Worm (Caenorhabditis elegans) whole organism, late embryonic: ENCODE measurements around the gene Y48A6B.14.

Experiments
- C08G9.2 ChIP-seq: sonication (generic microtip); optimal IDR thresholded peaks from 2 replicates; lab custom pipeline; 2016; ENCODE audit warnings: mild to moderate bottlenecking, missing genetic modification characterization, moderate library complexity, missing compliant biosample characterization
- K02D7.2 ChIP-seq: sonication (generic microtip); optimal IDR thresholded peaks from 2 replicates; lab custom pipeline; 2017; ENCODE audit warnings: mild to moderate bottlenecking, missing genetic modification characterization, missing compliant biosample characterization
- K09A11.1 ChIP-seq: sonication (generic microtip); optimal IDR thresholded peaks from 2 replicates; lab custom pipeline; 2017; ENCODE audit warnings: antibody characterized with exemption, mild to moderate bottlenecking, missing genetic modification characterization, missing compliant biosample characterization; ENCODE audit not compliant: insufficient read depth
- T23F11.4 ChIP-seq: fragments of 200-800 bp; sonication (Bioruptor generic); optimal IDR thresholded peaks from 2 replicates; lab custom pipeline; 2018; ENCODE audit warnings: mild to moderate bottlenecking, missing genetic modification characterization, missing compliant biosample characterization
- ceh-14 ChIP-seq: sonication (generic microtip); optimal IDR thresholded peaks from 2 replicates; lab custom pipeline; 2016; ENCODE audit warnings: missing genotype, missing genetic modification characterization, missing compliant biosample characterization
- ceh-19 ChIP-seq: fragments of 200-800 bp; sonication (Bioruptor generic); optimal IDR thresholded peaks from 2 replicates; lab custom pipeline; 2018; ENCODE audit warnings: mild to moderate bottlenecking, missing genetic modification characterization, missing compliant biosample characterization
- ceh-2 ChIP-seq: sonication (generic microtip); optimal IDR thresholded peaks from 2 replicates; lab custom pipeline; 2016; ENCODE audit warnings: missing genotype, missing genetic modification characterization, missing compliant biosample characterization
- ceh-22 ChIP-seq: sonication (generic microtip); optimal IDR thresholded peaks from 2 replicates; lab custom pipeline; 2017; ENCODE audit warnings: missing biosample characterization, missing genetic modification characterization
- ceh-30 ChIP-seq: fragments of 150-350 bp; optimal IDR thresholded peaks from 2 replicates; lab custom pipeline; 2014; ENCODE audit warnings: missing biosample characterization, missing genetic modification characterization
- ceh-31 ChIP-seq: sonication (generic microtip); optimal IDR thresholded peaks from 2 replicates; lab custom pipeline; 2016; ENCODE audit warnings: missing genetic modification characterization, missing compliant biosample characterization
- ceh-34 ChIP-seq: sonication (generic microtip); optimal IDR thresholded peaks from 2 replicates; lab custom pipeline; 2016; ENCODE audit warnings: mild to moderate bottlenecking, missing genetic modification characterization, missing compliant biosample characterization
- ceh-45 ChIP-seq: fragments of 200-800 bp; sonication (Bioruptor generic); IDR thresholded peaks from 2 replicates; pipeline ENCODE4 v1.3.6; 2022; ENCODE audit warnings: missing genetic modification reagents, missing genetic modification characterization, missing compliant biosample characterization
- ceh-48 ChIP-seq: sonication (generic microtip); optimal IDR thresholded peaks from 2 replicates; lab custom pipeline; 2016; ENCODE audit warnings: missing genetic modification characterization, inconsistent platforms, missing compliant biosample characterization
- ceh-6 ChIP-seq: fragments of 200-800 bp; sonication (Bioruptor generic); optimal IDR thresholded peaks from 2 replicates; lab custom pipeline; 2018; ENCODE audit warnings: mild to moderate bottlenecking, missing genetic modification characterization, missing compliant biosample characterization
- ceh-9 ChIP-seq: sonication (generic microtip); optimal IDR thresholded peaks from 2 replicates; lab custom pipeline; 2016; ENCODE audit warnings: mild to moderate bottlenecking, missing genetic modification characterization, inconsistent platforms, missing compliant biosample characterization
- dmd-4 ChIP-seq: sonication (generic microtip); optimal IDR thresholded peaks from 2 replicates; lab custom pipeline; 2016; ENCODE audit warnings: borderline replicate concordance, missing genetic modification characterization, missing compliant biosample characterization
- elt-2 ChIP-seq: sonication (generic microtip); optimal IDR thresholded peaks from 2 replicates; lab custom pipeline; 2016; ENCODE audit warnings: missing genetic modification reagents, missing genetic modification characterization, missing compliant biosample characterization
- eyg-1 ChIP-seq: sonication (generic microtip); optimal IDR thresholded peaks from 2 replicates; lab custom pipeline; 2016; ENCODE audit warnings: missing genotype, missing genetic modification characterization, missing compliant biosample characterization
- fax-1 ChIP-seq: sonication (generic microtip); optimal IDR thresholded peaks from 2 replicates; lab custom pipeline; 2016; ENCODE audit warnings: missing genotype, missing genetic modification characterization, missing compliant biosample characterization
- hlh-13 ChIP-seq: fragments of 200-800 bp; sonication (Bioruptor generic); optimal IDR thresholded peaks from 2 replicates; lab custom pipeline; 2018; ENCODE audit warnings: mild to moderate bottlenecking, missing genetic modification characterization, missing compliant biosample characterization
- hlh-15 ChIP-seq: sonication (generic microtip); optimal IDR thresholded peaks from 2 replicates; lab custom pipeline; 2016; ENCODE audit warnings: missing genetic modification characterization, missing compliant biosample characterization
- hlh-30 ChIP-seq: sonication (generic microtip); optimal IDR thresholded peaks from 2 replicates; lab custom pipeline; 2017; ENCODE audit warnings: antibody characterized with exemption, missing genetic modification characterization, missing compliant biosample characterization; ENCODE audit not compliant: insufficient read depth
- hlh-6 ChIP-seq: sonication (generic microtip); optimal IDR thresholded peaks from 2 replicates; lab custom pipeline; 2016; ENCODE audit warnings: missing genotype, missing genetic modification characterization, missing compliant biosample characterization
- lim-6 ChIP-seq: sonication (generic microtip); optimal IDR thresholded peaks from 2 replicates; lab custom pipeline; 2016; ENCODE audit warnings: missing genetic modification characterization, missing compliant biosample characterization
- madf-2 ChIP-seq: sonication (generic microtip); optimal IDR thresholded peaks from 2 replicates; lab custom pipeline; 2017; ENCODE audit warnings: missing genetic modification characterization, missing compliant biosample characterization
- mec-3 ChIP-seq: sonication (generic microtip); optimal IDR thresholded peaks from 2 replicates; lab custom pipeline; 2016; ENCODE audit warnings: borderline replicate concordance, missing genetic modification characterization, missing compliant biosample characterization
- nhr-11 ChIP-seq: fragments of 150-350 bp; optimal IDR thresholded peaks from 2 replicates; lab custom pipeline; 2014; ENCODE audit warnings: missing biosample characterization, missing genetic modification characterization
- nhr-232 ChIP-seq: sonication (generic microtip); optimal IDR thresholded peaks from 2 replicates; lab custom pipeline; 2016; ENCODE audit warnings: missing genetic modification characterization, missing compliant biosample characterization
- odd-2 ChIP-seq: sonication (generic microtip); optimal IDR thresholded peaks from 2 replicates; lab custom pipeline; 2017; ENCODE audit warnings: antibody characterized with exemption, mild to moderate bottlenecking, missing genetic modification characterization, missing compliant biosample characterization
- pat-9 ChIP-seq: fragments of 200-800 bp; sonication (Bioruptor generic); optimal IDR thresholded peaks from 2 replicates; lab custom pipeline; 2018; ENCODE audit warnings: mild to moderate bottlenecking, missing genetic modification characterization, moderate library complexity, missing compliant biosample characterization
- pha-2 ChIP-seq: sonication (generic microtip); optimal IDR thresholded peaks from 2 replicates; lab custom pipeline; 2017; ENCODE audit warnings: mild to moderate bottlenecking, missing genetic modification characterization, missing compliant biosample characterization
- pha-4 ChIP-seq: fragments of 150-350 bp; optimal IDR thresholded peaks from 2 replicates; lab custom pipeline; 2018; ENCODE audit warnings: missing biosample characterization, missing genetic modification reagents, missing genetic modification characterization
- pqm-1 ChIP-seq: sonication (generic microtip); optimal IDR thresholded peaks from 2 replicates; lab custom pipeline; 2016; ENCODE audit warnings: missing genetic modification characterization, missing compliant biosample characterization
- pros-1 ChIP-seq: fragments of 150-350 bp; optimal IDR thresholded peaks from 2 replicates; lab custom pipeline; 2014; ENCODE audit warnings: missing biosample characterization, missing genetic modification reagents, missing genetic modification characterization
- ref-2 ChIP-seq: sonication (generic microtip); optimal IDR thresholded peaks from 2 replicates; lab custom pipeline; 2016; ENCODE audit warnings: missing genetic modification characterization, missing compliant biosample characterization
- sdc-2 ChIP-seq: sonication (generic microtip); optimal IDR thresholded peaks from 2 replicates; lab custom pipeline; 2016; ENCODE audit warnings: missing genotype, missing genetic modification characterization, missing compliant biosample characterization
- syd-9 ChIP-seq: sonication (generic microtip); optimal IDR thresholded peaks from 2 replicates; lab custom pipeline; 2016; ENCODE audit warnings: mild to moderate bottlenecking, missing genetic modification characterization, moderate library complexity, missing compliant biosample characterization
- tbx-7 ChIP-seq: sonication (generic microtip); optimal IDR thresholded peaks from 2 replicates; lab custom pipeline; 2016; ENCODE audit warnings: missing genotype, missing genetic modification characterization, missing compliant biosample characterization
- ttx-3 ChIP-seq: sonication (generic microtip); optimal IDR thresholded peaks from 2 replicates; lab custom pipeline; 2016; ENCODE audit warnings: missing genetic modification reagents, missing genetic modification characterization, missing compliant biosample characterization
- unc-55 ChIP-seq: sonication (generic microtip); optimal IDR thresholded peaks from 2 replicates; lab custom pipeline; 2017; ENCODE audit warnings: missing biosample characterization, missing genetic modification reagents, missing genetic modification characterization
- unc-86 ChIP-seq: sonication (generic microtip); optimal IDR thresholded peaks from 2 replicates; lab custom pipeline; 2016; ENCODE audit warnings: missing genetic modification characterization, missing compliant biosample characterization

Gene Y48A6B.14

ce11 chrIII:11031309-11031708 lies at the start of gene Y48A6B.14:
Gene Y48A6B.14 (plus strand): TSS chrIII:11031609.
- TF ChIP-seq ceh-31 (tag; lab: Kevin White, UChicago) (no peak), K09A11.1 (tag; lab: Kevin White, UChicago) (no peak), ref-2 (tag; lab: Kevin White, UChicago) (no peak)

- TF ChIP-seq ref-2 (tag; lab: Kevin White, UChicago) (no peak), nhr-232 (no peak), ttx-3 (no peak), pqm-1 (tag; lab: Kevin White, UChicago) (no peak), dmd-4 (tag; lab: Kevin White, UChicago) (no peak), ceh-48 (no peak), hlh-13 (GFP tag; lab: Kevin White, UChicago) (no peak), ceh-31 (tag; lab: Kevin White, UChicago) (no peak), ceh-2 (tag; lab: Kevin White, UChicago) (no peak), ceh-22 (tag; lab: Kevin White, UChicago) (no peak), pha-2 (tag; lab: Kevin White, UChicago) (no peak), tbx-7 (no peak), syd-9 (tag; lab: Kevin White, UChicago) (no peak), ceh-30 (tag; lab: Kevin White, UChicago) (no peak)
These were observed 48.3 kb upstream of the Y48A6B.14 start, which contains the start of gene col-92 for ce11 chrIII:10983153-10983552. Gene col-92 (minus strand): TSS chrIII:10983253.

DNA sequence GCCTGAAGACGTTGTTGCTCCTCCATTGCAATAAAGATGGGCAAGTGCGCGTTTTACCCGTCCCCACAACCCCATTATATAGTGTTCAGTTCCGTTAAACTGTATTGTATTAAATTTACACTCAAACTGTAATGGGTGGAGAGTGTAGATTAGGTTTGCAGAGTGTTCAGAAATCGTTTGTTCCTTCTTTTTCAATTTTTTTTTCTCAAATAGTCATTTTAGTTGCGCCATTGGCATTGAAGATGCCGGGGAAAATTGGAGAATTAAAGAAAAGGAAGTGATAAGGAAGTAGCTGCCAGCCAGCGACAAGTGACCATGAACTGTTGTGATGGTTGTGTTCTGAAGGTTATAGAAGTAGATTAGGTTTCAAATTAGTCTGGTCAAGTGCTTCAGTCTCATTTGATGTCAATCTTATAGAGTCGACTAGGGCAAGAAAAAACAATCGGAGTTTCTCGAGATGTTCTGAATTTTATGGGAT lies 45.8 kb upstream of the Y48A6B.14 start, which contains the start of gene col-93:
Gene col-93, minus strand, starts transcription at position 51 of the 478 bp plus-strand sequence.
- TF ChIP-seq ceh-6 (GFP tag; lab: Kevin White, UChicago) (no peak), eyg-1 (tag; lab: Kevin White, UChicago) (no peak), hlh-15 (tag; lab: Kevin White, UChicago) (no peak), unc-55 (GFP tag; lab: Kevin White, UChicago) (no peak), pros-1 (no peak), elt-2 (no peak)

DNA sequence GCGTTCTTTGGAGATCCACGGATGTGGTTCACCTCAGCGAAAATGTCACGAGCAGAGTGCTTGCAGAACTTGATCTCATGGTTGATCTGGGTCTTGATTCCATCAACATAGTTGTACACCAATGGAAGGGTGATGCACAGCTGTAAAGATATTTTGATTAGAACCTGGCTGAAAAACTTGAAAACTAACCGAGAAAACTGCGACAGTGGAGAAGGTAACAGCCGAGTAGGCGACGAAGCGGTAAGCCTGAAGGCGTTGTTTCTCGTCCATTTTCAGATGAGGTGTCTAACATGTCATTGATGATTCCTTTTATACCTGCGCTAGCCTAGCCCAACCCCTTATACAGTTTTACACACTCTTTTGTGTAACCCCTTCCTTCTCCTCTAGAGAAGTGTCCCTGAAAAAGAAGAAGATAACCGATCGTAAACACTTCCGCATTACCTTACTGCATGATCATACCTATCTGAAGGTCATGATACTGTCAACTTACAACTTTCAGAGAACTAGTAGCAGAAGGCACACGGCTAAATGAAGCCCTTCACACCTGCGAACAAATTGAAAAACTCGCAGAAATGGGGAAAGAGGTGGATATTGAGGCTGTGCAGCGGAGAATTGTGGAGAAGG lies 43.7 kb upstream of the Y48A6B.14 start, which contains the start of gene col-94:
Gene col-94, minus strand, starts transcription at position 313 of the 624 bp plus-strand sequence.
- TF ChIP-seq unc-86 (tag; lab: Kevin White, UChicago): no peak

- TF ChIP-seq sdc-2 (tag; lab: Kevin White, UChicago): peak; percentile 88
- TF ChIP-seq hlh-6 (tag; lab: Kevin White, UChicago): peak; percentile 97
- TF ChIP-seq odd-2 (tag; lab: Kevin White, UChicago): peak; percentile 53
- TF ChIP-seq ceh-34 (tag; lab: Kevin White, UChicago): peak; percentile 97
- TF ChIP-seq mec-3 (tag; lab: Kevin White, UChicago): peak; percentile 89
- TF ChIP-seq pros-1: peak; percentile 89
- TF ChIP-seq K09A11.1 (tag; lab: Kevin White, UChicago): peak; percentile 91
- no peak for TF ChIP-seq ceh-22 (tag; lab: Kevin White, UChicago)
- TF ChIP-seq K02D7.2 (tag; lab: Kevin White, UChicago): peak; percentile 92
- peak; percentile 90 for TF ChIP-seq hlh-15 (tag; lab: Kevin White, UChicago)
- TF ChIP-seq nhr-11: peak; percentile 53
- peak; percentile 93 for TF ChIP-seq pqm-1 (tag; lab: Kevin White, UChicago)
- peak; percentile 96 for TF ChIP-seq T23F11.4 (GFP tag; lab: Kevin White, UChicago)
- peak; percentile 90 for TF ChIP-seq C08G9.2 (tag; lab: Kevin White, UChicago)
- TF ChIP-seq nhr-232: peak; percentile 89
- TF ChIP-seq madf-2 (tag; lab: Kevin White, UChicago): peak; percentile 95
- TF ChIP-seq eyg-1 (tag; lab: Kevin White, UChicago): peak; percentile 96
- TF ChIP-seq pat-9 (tag; lab: Kevin White, UChicago): peak; percentile 94
- peak; percentile 88 for TF ChIP-seq lim-6 (tag; lab: Kevin White, UChicago)
- peak; percentile 5 for TF ChIP-seq ceh-9 (tag; lab: Kevin White, UChicago)
- peak; percentile 91 for TF ChIP-seq fax-1 (tag; lab: Kevin White, UChicago)
- TF ChIP-seq syd-9 (tag; lab: Kevin White, UChicago): peak; percentile 91
- TF ChIP-seq ceh-14 (tag; lab: Kevin White, UChicago): peak; percentile 95
- peak; percentile 98 for TF ChIP-seq ceh-19 (GFP tag; lab: Kevin White, UChicago)
- peak; percentile 94 for TF ChIP-seq ceh-45 (GFP tag; lab: Robert Waterston, UW)
- TF ChIP-seq pha-4 (tag; lab: Kevin White, UChicago): no peak
- TF ChIP-seq hlh-30 (tag; lab: Kevin White, UChicago): peak; percentile 88
- TF ChIP-seq tbx-7: peak; percentile 66
These were observed 41.8 kb upstream of the Y48A6B.14 start for ce11 chrIII:10989491-10990032.
